ENCODE assay signal across 1 fruit fly cellular context in genomic region chrX:15066374-15067057, dm6.
TF ChIP-seq lines count a peak whose summit lies in the region.

opm (minus strand) TSS chrX:15066432.
dob (plus strand) TSS chrX:15067007.

TF ChIP-seq in whole organism, embryonic, 481 proteins besides CTCF, POLR2A, EP300 and RAD21 (continued from another document and continues in another):
- no peak for TF ChIP-seq usp (GFP tag; optimal IDR thresholded peaks at IDR 0.05; lab: Kevin White, UChicago)
- no peak for TF ChIP-seq sima (GFP tag; optimal IDR thresholded peaks at IDR 0.05; lab: Kevin White, UChicago)
- no peak for TF ChIP-seq CG16815 (GFP tag; optimal IDR thresholded peaks at IDR 0.05; lab: Kevin White, UChicago)
- no peak for TF ChIP-seq Pdp1 (GFP tag; optimal IDR thresholded peaks at IDR 0.05; lab: Kevin White, UChicago)
- no peak for TF ChIP-seq Mrtf (GFP tag; IDR thresholded peaks at IDR 0.05; lab: Robert Waterston, UW)
- no peak for TF ChIP-seq tgo (GFP tag; IDR thresholded peaks at IDR 0.05; lab: Robert Waterston, UW)
- TF ChIP-seq abd-A (tag; optimal IDR thresholded peaks at IDR 0.05; lab: Kevin White, UChicago) = no peak
- TF ChIP-seq CG12769 (tag; optimal IDR thresholded peaks at IDR 0.05; lab: Kevin White, UChicago) = no peak
- no peak for TF ChIP-seq mld (GFP tag; IDR thresholded peaks at IDR 0.05; lab: Robert Waterston, UW; ENCODE audit: partially characterized antibody)
- no peak for TF ChIP-seq da (GFP tag; optimal IDR thresholded peaks at IDR 0.05; lab: Kevin White, UChicago)
- TF ChIP-seq ems (GFP tag; optimal IDR thresholded peaks at IDR 0.05; lab: Kevin White, UChicago) = no peak
- TF ChIP-seq vnd (GFP tag; IDR thresholded peaks at IDR 0.05; lab: Robert Waterston, UW; ENCODE audit: partially characterized antibody) = no peak
- no peak for TF ChIP-seq CG4730 (GFP tag; IDR thresholded peaks at IDR 0.05; lab: Robert Waterston, UW)
- no peak for TF ChIP-seq Xbp1 (GFP tag; optimal IDR thresholded peaks at IDR 0.05; lab: Kevin White, UChicago)
- no peak for TF ChIP-seq gro (GFP tag; optimal IDR thresholded peaks at IDR 0.05; lab: Kevin White, UChicago)
- TF ChIP-seq eyg (GFP tag; optimal IDR thresholded peaks at IDR 0.05; lab: Kevin White, UChicago) = no peak
- TF ChIP-seq Neu2 (GFP tag; optimal IDR thresholded peaks at IDR 0.05; lab: Kevin White, UChicago; ENCODE audit: borderline replicate concordance) = no peak
- no peak for TF ChIP-seq ham (GFP tag; IDR thresholded peaks at IDR 0.05; lab: Robert Waterston, UW)
- TF ChIP-seq br (optimal IDR thresholded peaks at IDR 0.05; lab: Kevin White, UChicago) = no peak
- no peak for TF ChIP-seq Lim3 (GFP tag; IDR thresholded peaks at IDR 0.05; lab: Robert Waterston, UW)
- TF ChIP-seq zfh2 (GFP tag; optimal IDR thresholded peaks at IDR 0.05; lab: Kevin White, UChicago) = no peak
- TF ChIP-seq CG15514 (GFP tag; optimal IDR thresholded peaks at IDR 0.05; lab: Kevin White, UChicago) = peak; percentile 48
- peak; percentile 89 for TF ChIP-seq Myb (GFP tag; optimal IDR thresholded peaks at IDR 0.05; lab: Kevin White, UChicago)
- TF ChIP-seq Atf3 (GFP tag; optimal IDR thresholded peaks at IDR 0.05; lab: Kevin White, UChicago) = no peak
- TF ChIP-seq slp2 (GFP tag; optimal IDR thresholded peaks at IDR 0.05; lab: Kevin White, UChicago) = no peak
- TF ChIP-seq CG2678 (tag; optimal IDR thresholded peaks at IDR 0.05; lab: Kevin White, UChicago) = no peak
- TF ChIP-seq Gsc (GFP tag; IDR thresholded peaks at IDR 0.05; lab: Robert Waterston, UW) = no peak
- peak; percentile 75 for TF ChIP-seq row (GFP tag; IDR thresholded peaks at IDR 0.05; lab: Robert Waterston, UW)
- no peak for TF ChIP-seq fru (optimal IDR thresholded peaks at IDR 0.05; lab: Kevin White, UChicago)
- TF ChIP-seq CG17802 (tag; optimal IDR thresholded peaks at IDR 0.05; lab: Kevin White, UChicago) = no peak
- TF ChIP-seq ap (GFP tag; IDR thresholded peaks at IDR 0.05; lab: Robert Waterston, UW) = no peak
- no peak for TF ChIP-seq sisA (GFP tag; IDR thresholded peaks at IDR 0.05; lab: Robert Waterston, UW)
- TF ChIP-seq CG14014 (GFP tag; IDR thresholded peaks at IDR 0.05; lab: Robert Waterston, UW) = no peak
- TF ChIP-seq CG13296 (GFP tag; optimal IDR thresholded peaks at IDR 0.05; lab: Kevin White, UChicago) = no peak
- TF ChIP-seq CG30431 (GFP tag; optimal IDR thresholded peaks at IDR 0.05; lab: Kevin White, UChicago) = no peak
- no peak for TF ChIP-seq CG8281 (tag; optimal IDR thresholded peaks at IDR 0.05; lab: Kevin White, UChicago)
- TF ChIP-seq ERR (GFP tag; optimal IDR thresholded peaks at IDR 0.05; lab: Kevin White, UChicago) = no peak
- TF ChIP-seq bowl (GFP tag; IDR thresholded peaks at IDR 0.05; lab: Robert Waterston, UW) = no peak
- no peak for TF ChIP-seq CG32532 (GFP tag; IDR thresholded peaks at IDR 0.05; lab: Robert Waterston, UW)
- TF ChIP-seq Hsf (GFP tag; optimal IDR thresholded peaks at IDR 0.05; lab: Kevin White, UChicago) = peak; percentile 5
- TF ChIP-seq Tbp (GFP tag; optimal IDR thresholded peaks at IDR 0.05; lab: Kevin White, UChicago) = no peak
- TF ChIP-seq CG7271 (tag; optimal IDR thresholded peaks at IDR 0.05; lab: Kevin White, UChicago) = no peak
- no peak for TF ChIP-seq Bgb (GFP tag; IDR thresholded peaks at IDR 0.05; lab: Robert Waterston, UW; ENCODE audit: partially characterized antibody)
- no peak for TF ChIP-seq nau (GFP tag; optimal IDR thresholded peaks at IDR 0.05; lab: Kevin White, UChicago)
- no peak for TF ChIP-seq CG4707 (GFP tag; optimal IDR thresholded peaks at IDR 0.05; lab: Kevin White, UChicago)
- TF ChIP-seq CG8359 (GFP tag; optimal IDR thresholded peaks at IDR 0.05; lab: Kevin White, UChicago; ENCODE audit: borderline replicate concordance) = no peak
- no peak for TF ChIP-seq CG43689 (GFP tag; IDR thresholded peaks at IDR 0.05; lab: Robert Waterston, UW)
- TF ChIP-seq YL-1 (GFP tag; optimal IDR thresholded peaks at IDR 0.05; lab: Kevin White, UChicago) = no peak
- TF ChIP-seq Sin3A (optimal IDR thresholded peaks at IDR 0.05; lab: Kevin White, UChicago) = peak; percentile 69
- no peak for TF ChIP-seq hkb (optimal IDR thresholded peaks at IDR 0.05; lab: Kevin White, UChicago)
- no peak for TF ChIP-seq hkb (GFP tag; IDR thresholded peaks at IDR 0.05; lab: Robert Waterston, UW)
- no peak for TF ChIP-seq Nf-YB (GFP tag; optimal IDR thresholded peaks at IDR 0.05; lab: Kevin White, UChicago)
- TF ChIP-seq Bdp1 (GFP tag; optimal IDR thresholded peaks at IDR 0.05; lab: Kevin White, UChicago) = no peak
- TF ChIP-seq klu (GFP tag; IDR thresholded peaks at IDR 0.05; lab: Robert Waterston, UW) = no peak
- no peak for TF ChIP-seq grn (GFP tag; optimal IDR thresholded peaks at IDR 0.05; lab: Kevin White, UChicago)
- no peak for TF ChIP-seq wdn (GFP tag; IDR thresholded peaks at IDR 0.05; lab: Robert Waterston, UW)
- no peak for TF ChIP-seq CG3163 (GFP tag; optimal IDR thresholded peaks at IDR 0.05; lab: Kevin White, UChicago)
- no peak for TF ChIP-seq knrl (GFP tag; IDR thresholded peaks at IDR 0.05; lab: Robert Waterston, UW; ENCODE audit: partially characterized antibody)
- peak; percentile 59 for TF ChIP-seq CG12659 (GFP tag; optimal IDR thresholded peaks at IDR 0.05; lab: Kevin White, UChicago)
- no peak for TF ChIP-seq prd (optimal IDR thresholded peaks at IDR 0.05; lab: Kevin White, UChicago)
- 0 out of 3 replicates have a peak, but pooled peaks have one; percentile 4 for TF ChIP-seq prd (GFP tag; IDR thresholded peaks at IDR 0.05; lab: Robert Waterston, UW)
- no peak for TF ChIP-seq gsb (GFP tag; IDR thresholded peaks at IDR 0.05; lab: Robert Waterston, UW)
- no peak for TF ChIP-seq Ravus (GFP tag; IDR thresholded peaks at IDR 0.05; lab: Robert Waterston, UW)
- no peak for TF ChIP-seq p53 (GFP tag; optimal IDR thresholded peaks at IDR 0.05; lab: Kevin White, UChicago)
- no peak for TF ChIP-seq CG3281 (GFP tag; optimal IDR thresholded peaks at IDR 0.05; lab: Kevin White, UChicago)
- TF ChIP-seq Atf-2 (GFP tag; optimal IDR thresholded peaks at IDR 0.05; lab: Kevin White, UChicago) = no peak
- no peak for TF ChIP-seq gt (GFP tag; IDR thresholded peaks at IDR 0.05; lab: Robert Waterston, UW)
- TF ChIP-seq gfzf (GFP tag; optimal IDR thresholded peaks at IDR 0.05; lab: Kevin White, UChicago) = peak; percentile 73
- TF ChIP-seq HLH4C (GFP tag; IDR thresholded peaks at IDR 0.05; lab: Robert Waterston, UW; ENCODE audit: partially characterized antibody) = no peak
- TF ChIP-seq CG9437 (GFP tag; optimal IDR thresholded peaks at IDR 0.05; lab: Kevin White, UChicago) = no peak
- TF ChIP-seq esg (GFP tag; conservative IDR thresholded peaks at IDR 0.05; lab: Robert Waterston, UW) = no peak
- TF ChIP-seq CG14050 (GFP tag; IDR thresholded peaks at IDR 0.05; lab: Robert Waterston, UW) = no peak
- no peak for TF ChIP-seq so (GFP tag; IDR thresholded peaks at IDR 0.05; lab: Robert Waterston, UW)
- no peak for TF ChIP-seq CG1792 (GFP tag; optimal IDR thresholded peaks at IDR 0.05; lab: Kevin White, UChicago)
- no peak for TF ChIP-seq CG1647 (GFP tag; optimal IDR thresholded peaks at IDR 0.05; lab: Kevin White, UChicago)
- TF ChIP-seq ara (GFP tag; IDR thresholded peaks at IDR 0.05; lab: Robert Waterston, UW) = no peak
- peak; percentile 46 for TF ChIP-seq Nf-YC (tag; optimal IDR thresholded peaks at IDR 0.05; lab: Kevin White, UChicago)
- TF ChIP-seq CG9876 (GFP tag; optimal IDR thresholded peaks at IDR 0.05; lab: Kevin White, UChicago) = no peak
- TF ChIP-seq Eip74EF (GFP tag; optimal IDR thresholded peaks at IDR 0.05; lab: Kevin White, UChicago) = no peak
- peak; percentile 67 for TF ChIP-seq CoRest (tag; optimal IDR thresholded peaks at IDR 0.05; lab: Kevin White, UChicago)
- no peak for TF ChIP-seq dm (GFP tag; optimal IDR thresholded peaks at IDR 0.05; lab: Kevin White, UChicago)
- TF ChIP-seq hth (optimal IDR thresholded peaks at IDR 0.05; lab: Kevin White, UChicago) = no peak
- TF ChIP-seq exex (tag; optimal IDR thresholded peaks at IDR 0.05; lab: Kevin White, UChicago) = peak; percentile 18
- TF ChIP-seq fd102C (GFP tag; optimal IDR thresholded peaks at IDR 0.05; lab: Kevin White, UChicago) = no peak
- no peak for TF ChIP-seq pros (GFP tag; optimal IDR thresholded peaks at IDR 0.05; lab: Kevin White, UChicago)
- no peak for TF ChIP-seq CG7928 (GFP tag; optimal IDR thresholded peaks at IDR 0.05; lab: Kevin White, UChicago)
- TF ChIP-seq CG7963 (GFP tag; IDR thresholded peaks at IDR 0.05; lab: Robert Waterston, UW; ENCODE audit: partially characterized antibody) = no peak
- no peak for TF ChIP-seq D19B (GFP tag; optimal IDR thresholded peaks at IDR 0.05; lab: Kevin White, UChicago)
- TF ChIP-seq CG11723 (GFP tag; optimal IDR thresholded peaks at IDR 0.05; lab: Kevin White, UChicago) = no peak
- TF ChIP-seq trem (tag; optimal IDR thresholded peaks at IDR 0.05; lab: Kevin White, UChicago) = peak; percentile 60
- no peak for TF ChIP-seq GATAe (GFP tag; conservative IDR thresholded peaks at IDR 0.05; lab: Robert Waterston, UW)
- TF ChIP-seq Lhr (GFP tag; optimal IDR thresholded peaks at IDR 0.05; lab: Kevin White, UChicago) = peak; percentile 26
- TF ChIP-seq Rfx (GFP tag; IDR thresholded peaks at IDR 0.05; lab: Robert Waterston, UW) = 0 out of 2 replicates have a peak, but pooled peaks have one; percentile 7
- TF ChIP-seq CG1233 (GFP tag; optimal IDR thresholded peaks at IDR 0.05; lab: Kevin White, UChicago) = no peak
- peak; percentile 68 for TF ChIP-seq phol (tag; optimal IDR thresholded peaks at IDR 0.05; lab: Kevin White, UChicago)
- peak; percentile 81 for TF ChIP-seq E2f2 (GFP tag; IDR thresholded peaks at IDR 0.05; lab: Robert Waterston, UW)
- no peak for TF ChIP-seq her (GFP tag; optimal IDR thresholded peaks at IDR 0.05; lab: Kevin White, UChicago)
- no peak for TF ChIP-seq toy (GFP tag; IDR thresholded peaks at IDR 0.05; lab: Robert Waterston, UW)
- TF ChIP-seq Dp (GFP tag; optimal IDR thresholded peaks at IDR 0.05; lab: Kevin White, UChicago) = peak; percentile 79
- TF ChIP-seq chm (GFP tag; IDR thresholded peaks at IDR 0.05; lab: Robert Waterston, UW) = no peak
- TF ChIP-seq CG6254 (GFP tag; optimal IDR thresholded peaks at IDR 0.05; lab: Kevin White, UChicago) = no peak
- TF ChIP-seq crp (GFP tag; optimal IDR thresholded peaks at IDR 0.05; lab: Kevin White, UChicago) = peak in 1 of 2 experiments; percentile 66
- no peak for TF ChIP-seq zf30C (GFP tag; optimal IDR thresholded peaks at IDR 0.05; lab: Kevin White, UChicago)
- no peak for TF ChIP-seq tll (GFP tag; optimal IDR thresholded peaks at IDR 0.05; lab: Kevin White, UChicago)
- no peak for TF ChIP-seq CG11247 (GFP tag; IDR thresholded peaks at IDR 0.05; lab: Robert Waterston, UW)
- TF ChIP-seq Taf1 (GFP tag; IDR thresholded peaks at IDR 0.05; lab: Robert Waterston, UW) = no peak
- TF ChIP-seq CG9932 (GFP tag; IDR thresholded peaks at IDR 0.05; lab: Robert Waterston, UW) = no peak
- no peak for TF ChIP-seq Doc3 (GFP tag; IDR thresholded peaks at IDR 0.05; lab: Robert Waterston, UW; ENCODE audit: partially characterized antibody)
- TF ChIP-seq sqz (GFP tag; optimal IDR thresholded peaks at IDR 0.05; lab: Kevin White, UChicago) = no peak
- TF ChIP-seq z (GFP tag; IDR thresholded peaks at IDR 0.05; lab: Robert Waterston, UW) = no peak
- peak; percentile 19 for TF ChIP-seq sens (GFP tag; lab: Kevin White, UChicago)
- no peak for TF ChIP-seq CG17912 (GFP tag; optimal IDR thresholded peaks at IDR 0.05; lab: Kevin White, UChicago)
- TF ChIP-seq Oli (tag; optimal IDR thresholded peaks at IDR 0.05; lab: Kevin White, UChicago) = no peak
- TF ChIP-seq kah (GFP tag; optimal IDR thresholded peaks at IDR 0.05; lab: Kevin White, UChicago) = no peak
- no peak for TF ChIP-seq PHDP (tag; optimal IDR thresholded peaks at IDR 0.05; lab: Kevin White, UChicago)
- no peak for TF ChIP-seq zfh1 (GFP tag; IDR thresholded peaks at IDR 0.05; lab: Robert Waterston, UW)
- no peak for TF ChIP-seq CG11695 (GFP tag; IDR thresholded peaks at IDR 0.05; lab: Robert Waterston, UW)
- TF ChIP-seq Hr51 (GFP tag; optimal IDR thresholded peaks at IDR 0.05; lab: Kevin White, UChicago) = no peak
- no peak for TF ChIP-seq psq (GFP tag; optimal IDR thresholded peaks at IDR 0.05; lab: Kevin White, UChicago)
- no peak for TF ChIP-seq CG10431 (GFP tag; optimal IDR thresholded peaks at IDR 0.05; lab: Kevin White, UChicago)
- TF ChIP-seq CG6654 (GFP tag; optimal IDR thresholded peaks at IDR 0.05; lab: Kevin White, UChicago) = no peak
- no peak for TF ChIP-seq fu2 (GFP tag; optimal IDR thresholded peaks at IDR 0.05; lab: Kevin White, UChicago)
- no peak for TF ChIP-seq CG13287 (GFP tag; IDR thresholded peaks at IDR 0.05; lab: Robert Waterston, UW; ENCODE audit: partially characterized antibody)
- no peak for TF ChIP-seq CG8478 (optimal IDR thresholded peaks at IDR 0.05; lab: Kevin White, UChicago)
- TF ChIP-seq otp (GFP tag; IDR thresholded peaks at IDR 0.05; lab: Robert Waterston, UW) = no peak
- TF ChIP-seq slou (GFP tag; optimal IDR thresholded peaks at IDR 0.05; lab: Kevin White, UChicago) = no peak
- no peak for TF ChIP-seq CG6813 (GFP tag; optimal IDR thresholded peaks at IDR 0.05; lab: Kevin White, UChicago)
- no peak for TF ChIP-seq CG9727 (GFP tag; optimal IDR thresholded peaks at IDR 0.05; lab: Kevin White, UChicago)
- TF ChIP-seq ind (GFP tag; optimal IDR thresholded peaks at IDR 0.05; lab: Kevin White, UChicago) = no peak
- TF ChIP-seq CG8388 (GFP tag; optimal IDR thresholded peaks at IDR 0.05; lab: Kevin White, UChicago) = no peak
- TF ChIP-seq CG31365 (tag; optimal IDR thresholded peaks at IDR 0.05; lab: Kevin White, UChicago) = no peak
- TF ChIP-seq CG18764 (GFP tag; optimal IDR thresholded peaks at IDR 0.05; lab: Kevin White, UChicago) = no peak
- no peak for TF ChIP-seq MESR4 (GFP tag; optimal IDR thresholded peaks at IDR 0.05; lab: Kevin White, UChicago)
- no peak for TF ChIP-seq HHEX (GFP tag; optimal IDR thresholded peaks at IDR 0.05; lab: Kevin White, UChicago)
- TF ChIP-seq CG33213 (GFP tag; optimal IDR thresholded peaks at IDR 0.05; lab: Kevin White, UChicago) = no peak
- TF ChIP-seq CkIIα-i1 (GFP tag; IDR thresholded peaks at IDR 0.05; lab: Robert Waterston, UW) = no peak
- no peak for TF ChIP-seq D19A (tag; optimal IDR thresholded peaks at IDR 0.05; lab: Kevin White, UChicago)
- no peak for TF ChIP-seq B-H1 (GFP tag; IDR thresholded peaks at IDR 0.05; lab: Robert Waterston, UW)
- peak; percentile 29 for TF ChIP-seq CG1602 (GFP tag; optimal IDR thresholded peaks at IDR 0.05; lab: Kevin White, UChicago)
- no peak for TF ChIP-seq Adf1 (GFP tag; IDR thresholded peaks at IDR 0.05; lab: Robert Waterston, UW)
- no peak for TF ChIP-seq CG18476 (GFP tag; optimal IDR thresholded peaks at IDR 0.05; lab: Kevin White, UChicago)
